Fruit fly (Drosophila melanogaster): ENCODE data around the gene dpr6.

Gene dpr6

dm6 chr3L:10110379-10110778 is 135.9 kb downstream of the dpr6 start (continued):
- TF ChIP-seq scrt (GFP tag; optimal IDR thresholded peaks at IDR 0.05) (no peak), gcm (GFP tag; optimal IDR thresholded peaks at IDR 0.05) (no peak), ranshi (GFP tag; IDR thresholded peaks at IDR 0.05) (no peak), sqz (GFP tag; optimal IDR thresholded peaks at IDR 0.05) (no peak), ind (GFP tag; optimal IDR thresholded peaks at IDR 0.05) (no peak), disco-r (GFP tag; optimal IDR thresholded peaks at IDR 0.05) (no peak), Side (GFP tag; optimal IDR thresholded peaks at IDR 0.05) (no peak), CG8944 (GFP tag; optimal IDR thresholded peaks at IDR 0.05) (no peak), CG13624 (GFP tag; optimal IDR thresholded peaks at IDR 0.05) (no peak), CG8281 (tag; optimal IDR thresholded peaks at IDR 0.05) (no peak), NK7.1 (GFP tag; optimal IDR thresholded peaks at IDR 0.05) (no peak), MESR4 (GFP tag; optimal IDR thresholded peaks at IDR 0.05) (no peak), Hr78 (GFP tag; optimal IDR thresholded peaks at IDR 0.05) (peak in 1 of 2 experiments; percentile 18), CG12769 (tag; optimal IDR thresholded peaks at IDR 0.05) (no peak), chn (GFP tag; optimal IDR thresholded peaks at IDR 0.05) (no peak), stc (GFP tag; IDR thresholded peaks at IDR 0.05) (no peak), D19B (GFP tag; optimal IDR thresholded peaks at IDR 0.05) (no peak), CG2120 (GFP tag; optimal IDR thresholded peaks at IDR 0.05) (no peak), CG1024 (GFP tag; IDR thresholded peaks at IDR 0.05) (no peak), aop (GFP tag; IDR thresholded peaks at IDR 0.05) (no peak), klu (GFP tag; IDR thresholded peaks at IDR 0.05) (no peak), CG4424 (GFP tag; optimal IDR thresholded peaks at IDR 0.05) (no peak), CG2889 (GFP tag; IDR thresholded peaks at IDR 0.05) (no peak), CG2678 (tag; optimal IDR thresholded peaks at IDR 0.05) (peak; percentile 42), Meics (GFP tag; optimal IDR thresholded peaks at IDR 0.05) (no peak), da (GFP tag; optimal IDR thresholded peaks at IDR 0.05) (no peak), Aef1 (GFP tag; IDR thresholded peaks at IDR 0.05) (no peak), ken (GFP tag; IDR thresholded peaks at IDR 0.05) (no peak), Sox102F (GFP tag; optimal IDR thresholded peaks at IDR 0.05) (peak; percentile 29), CG4404 (GFP tag; IDR thresholded peaks at IDR 0.05) (no peak), CG14014 (GFP tag; IDR thresholded peaks at IDR 0.05) (no peak), chinmo (GFP tag; IDR thresholded peaks at IDR 0.05; ENCODE audit: partially characterized antibody) (no peak), mirr (GFP tag; optimal IDR thresholded peaks at IDR 0.05) (no peak), CG13287 (GFP tag; IDR thresholded peaks at IDR 0.05; ENCODE audit: partially characterized antibody) (no peak), CG7786 (GFP tag; optimal IDR thresholded peaks at IDR 0.05) (no peak), Oli (tag; optimal IDR thresholded peaks at IDR 0.05) (peak; percentile 13), tna (GFP tag; IDR thresholded peaks at IDR 0.05; ENCODE audit: partially characterized antibody) (no peak), CG12744 (GFP tag; optimal IDR thresholded peaks at IDR 0.05) (no peak), CG11093 (GFP tag; IDR thresholded peaks at IDR 0.05) (no peak), trh (GFP tag; optimal IDR thresholded peaks at IDR 0.05) (no peak), CG12391 (tag; optimal IDR thresholded peaks at IDR 0.05) (no peak), ems (GFP tag; optimal IDR thresholded peaks at IDR 0.05) (no peak), ato (GFP tag; IDR thresholded peaks at IDR 0.05; ENCODE audit: partially characterized antibody) (no peak), HmgZ (tag; optimal IDR thresholded peaks at IDR 0.05) (no peak), crc (GFP tag; optimal IDR thresholded peaks at IDR 0.05) (no peak), lov (optimal IDR thresholded peaks at IDR 0.05) (no peak), lov (GFP tag; IDR thresholded peaks at IDR 0.05) (no peak), CG14965 (GFP tag; optimal IDR thresholded peaks at IDR 0.05; ENCODE audit: borderline replicate concordance) (no peak), CG3838 (GFP tag; optimal IDR thresholded peaks at IDR 0.05) (no peak), E2f1 (GFP tag; IDR thresholded peaks at IDR 0.05) (no peak), CG31441 (GFP tag; IDR thresholded peaks at IDR 0.05) (peak; percentile 39; the same call in 1 of the 2 replicates), cato (GFP tag; optimal IDR thresholded peaks at IDR 0.05; ENCODE audit: borderline replicate concordance) (no peak)
